Worm (Caenorhabditis elegans) whole organism, L3 larva: ENCODE data around the gene sipa-1.

Source experiments
- R02D3.7 ChIP-seq: fragments of 150-350 bp; optimal IDR thresholded peaks from 2 replicates; lab custom pipeline; 2014; ENCODE audit warnings: missing biosample characterization, missing genetic modification characterization
- ZK546.5 ChIP-seq: sonication (generic microtip); optimal IDR thresholded peaks from 2 replicates; lab custom pipeline; 2017; ENCODE audit warnings: missing biosample characterization, missing genetic modification characterization
- aly-2 ChIP-seq: fragments of 150-350 bp; optimal IDR thresholded peaks from 2 replicates; lab custom pipeline; 2014; ENCODE audit warnings: missing biosample characterization, missing genetic modification characterization
- ama-1 ChIP-seq: fragments of 150-350 bp; optimal IDR thresholded peaks from 2 replicates; lab custom pipeline; 2018
- ceh-16 ChIP-seq: sonication (generic microtip); optimal IDR thresholded peaks from 2 replicates; lab custom pipeline; 2017; ENCODE audit warnings: missing biosample characterization, missing genetic modification characterization
- ceh-28 ChIP-seq: fragments of 150-350 bp; optimal IDR thresholded peaks from 2 replicates; lab custom pipeline; 2014; ENCODE audit warnings: missing biosample characterization, missing genetic modification reagents, missing genetic modification characterization
- ceh-82 ChIP-seq: fragments of 150-350 bp; optimal IDR thresholded peaks from 2 replicates; lab custom pipeline; 2014; ENCODE audit warnings: missing biosample characterization, missing genetic modification characterization
- ceh-9 ChIP-seq: sonication (generic microtip); optimal IDR thresholded peaks from 2 replicates; lab custom pipeline; 2018; ENCODE audit warnings: missing biosample characterization, missing genetic modification characterization
- daf-12 ChIP-seq: fragments of 150-350 bp; optimal IDR thresholded peaks from 2 replicates; lab custom pipeline; 2014; ENCODE audit warnings: missing biosample characterization, missing genetic modification reagents, missing genetic modification characterization
- egl-27 ChIP-seq: sonication (generic microtip); optimal IDR thresholded peaks from 4 replicates; lab custom pipeline; 2017; ENCODE audit warnings: missing biosample characterization, missing genetic modification reagents, missing genetic modification characterization
- egl-5 ChIP-seq: fragments of 150-350 bp; optimal IDR thresholded peaks from 2 replicates; lab custom pipeline; 2017; ENCODE audit warnings: missing biosample characterization, missing genetic modification reagents, missing genetic modification characterization, inconsistent platforms
- elt-1 ChIP-seq: fragments of 150-350 bp; optimal IDR thresholded peaks from 2 replicates; lab custom pipeline; 2014; ENCODE audit warnings: missing biosample characterization, missing genetic modification characterization
- elt-2 ChIP-seq: sonication (generic microtip); optimal IDR thresholded peaks from 2 replicates; lab custom pipeline; 2016; ENCODE audit warnings: missing genetic modification reagents, mild to moderate bottlenecking, missing genetic modification characterization, missing compliant biosample characterization
- elt-3 ChIP-seq, 3 experiments: fragments of 150-350 bp in 1 of 3; sonication (generic microtip) in 2 of 3; optimal IDR thresholded peaks; 2 replicates in 2 of 3; 4 replicates in 1 of 3; lab custom pipeline; 2014 to 2017; ENCODE audit warnings: missing biosample characterization in 3 of 3, missing genetic modification characterization in 3 of 3
- eor-1 ChIP-seq, 2 experiments: fragments of 150-350 bp; optimal IDR thresholded peaks; 2 replicates each; lab custom pipeline; 2014 to 2018; ENCODE audit warnings: missing biosample characterization in 2 of 2, missing genetic modification characterization in 2 of 2
- fkh-2 ChIP-seq: fragments of 150-350 bp; optimal IDR thresholded peaks from 2 replicates; lab custom pipeline; 2014; ENCODE audit warnings: missing biosample characterization, missing genetic modification reagents, missing genetic modification characterization
- fos-1 ChIP-seq: fragments of 150-350 bp; optimal IDR thresholded peaks from 2 replicates; lab custom pipeline; 2014; ENCODE audit warnings: missing biosample characterization, missing genetic modification characterization
- hmg-11 ChIP-seq: sonication (generic microtip); optimal IDR thresholded peaks from 2 replicates; lab custom pipeline; 2016; ENCODE audit warnings: missing genetic modification characterization, missing compliant biosample characterization
- jun-1 ChIP-seq: fragments of 150-350 bp; optimal IDR thresholded peaks from 2 replicates; lab custom pipeline; 2014; ENCODE audit warnings: missing biosample characterization, missing genetic modification reagents, missing genetic modification characterization
- lin-15B ChIP-seq: fragments of 150-350 bp; optimal IDR thresholded peaks from 2 replicates; lab custom pipeline; 2014; ENCODE audit warnings: missing biosample characterization, missing genetic modification characterization
- lin-39 ChIP-seq: fragments of 150-350 bp; optimal IDR thresholded peaks from 2 replicates; lab custom pipeline; 2018; ENCODE audit warnings: missing biosample characterization, missing genetic modification reagents, missing genetic modification characterization
- lsy-12 ChIP-seq: sonication (generic microtip); optimal IDR thresholded peaks from 2 replicates; lab custom pipeline; 2016; ENCODE audit warnings: mild to moderate bottlenecking, missing genetic modification characterization, missing compliant biosample characterization
- mdl-1 ChIP-seq: fragments of 150-350 bp; optimal IDR thresholded peaks from 2 replicates; lab custom pipeline; 2014; ENCODE audit warnings: missing biosample characterization, missing genetic modification characterization
- mml-1 ChIP-seq: fragments of 150-350 bp; sonication (generic microtip); optimal IDR thresholded peaks from 3 replicates; lab custom pipeline; 2014; ENCODE audit warnings: missing biosample characterization, missing genetic modification characterization
- nfya-1 ChIP-seq: sonication (generic microtip); optimal IDR thresholded peaks from 2 replicates; lab custom pipeline; 2017; ENCODE audit warnings: missing genetic modification characterization, mild to moderate bottlenecking, missing compliant biosample characterization, antibody characterized with exemption, moderate library complexity; ENCODE audit not compliant: insufficient read depth
- nhr-11 ChIP-seq: fragments of 150-350 bp; optimal IDR thresholded peaks from 2 replicates; lab custom pipeline; 2014; ENCODE audit warnings: missing biosample characterization, missing genetic modification characterization
- nhr-12 ChIP-seq: fragments of 150-350 bp; optimal IDR thresholded peaks from 2 replicates; lab custom pipeline; 2014; ENCODE audit warnings: missing biosample characterization, missing genetic modification characterization
- nhr-23 ChIP-seq: fragments of 150-350 bp; optimal IDR thresholded peaks from 2 replicates; lab custom pipeline; 2014; ENCODE audit warnings: missing biosample characterization, missing genetic modification reagents, missing genetic modification characterization
- nhr-237 ChIP-seq: fragments of 150-350 bp; optimal IDR thresholded peaks from 2 replicates; lab custom pipeline; 2014; ENCODE audit warnings: missing biosample characterization, missing genetic modification characterization
- nhr-25 ChIP-seq: sonication (generic microtip); optimal IDR thresholded peaks from 2 replicates; lab custom pipeline; 2017; ENCODE audit warnings: missing biosample characterization, missing genetic modification characterization
- nhr-28 ChIP-seq: fragments of 150-350 bp; optimal IDR thresholded peaks from 2 replicates; lab custom pipeline; 2014; ENCODE audit warnings: missing biosample characterization, missing genetic modification characterization
- nhr-43 ChIP-seq: sonication (generic microtip); optimal IDR thresholded peaks from 2 replicates; lab custom pipeline; 2016; ENCODE audit warnings: mild to moderate bottlenecking, missing genetic modification characterization, missing compliant biosample characterization; ENCODE audit not compliant: poor library complexity, severe bottlenecking
- nhr-67 ChIP-seq: fragments of 150-350 bp; optimal IDR thresholded peaks from 2 replicates; lab custom pipeline; 2014; ENCODE audit warnings: missing biosample characterization, missing genetic modification characterization
- nhr-76 ChIP-seq: fragments of 150-350 bp; sonication (generic microtip); optimal IDR thresholded peaks from 5 replicates; lab custom pipeline; 2014; ENCODE audit warnings: missing biosample characterization, missing genetic modification characterization
- nhr-77 ChIP-seq: fragments of 150-350 bp; optimal IDR thresholded peaks from 2 replicates; lab custom pipeline; 2014; ENCODE audit warnings: missing biosample characterization, missing genetic modification characterization
- pha-4 ChIP-seq: fragments of 150-350 bp; optimal IDR thresholded peaks from 2 replicates; lab custom pipeline; 2014; ENCODE audit warnings: missing biosample characterization, missing genetic modification reagents, missing genetic modification characterization
- pqm-1 ChIP-seq: fragments of 150-350 bp; optimal IDR thresholded peaks from 2 replicates; lab custom pipeline; 2017; ENCODE audit warnings: missing biosample characterization, missing genetic modification characterization, inconsistent platforms
- sea-2 ChIP-seq: fragments of 150-350 bp; sonication (generic microtip); optimal IDR thresholded peaks from 4 replicates; lab custom pipeline; 2014; ENCODE audit warnings: missing biosample characterization, missing genetic modification reagents, missing genetic modification characterization
- snpc-4 ChIP-seq: fragments of 150-350 bp; optimal IDR thresholded peaks from 2 replicates; lab custom pipeline; 2014; ENCODE audit warnings: missing biosample characterization, missing genetic modification characterization
- unc-39 ChIP-seq: sonication (generic microtip); optimal IDR thresholded peaks from 4 replicates; lab custom pipeline; 2017; ENCODE audit warnings: missing biosample characterization, missing genetic modification characterization
- unc-62 ChIP-seq: fragments of 150-350 bp; sonication (generic microtip); optimal IDR thresholded peaks from 4 replicates; lab custom pipeline; 2014; ENCODE audit warnings: missing biosample characterization, missing genetic modification reagents, missing genetic modification characterization
- zag-1 ChIP-seq: fragments of 150-350 bp; optimal IDR thresholded peaks from 2 replicates; lab custom pipeline; 2014; ENCODE audit warnings: missing biosample characterization, missing genetic modification characterization
- ztf-11 ChIP-seq: fragments of 150-350 bp; optimal IDR thresholded peaks from 2 replicates; lab custom pipeline; 2014; ENCODE audit warnings: missing biosample characterization, missing genetic modification characterization
- ztf-4 ChIP-seq: fragments of 150-350 bp; optimal IDR thresholded peaks from 2 replicates; lab custom pipeline; 2014; ENCODE audit warnings: missing biosample characterization, missing genetic modification characterization

Gene sipa-1

ce11 chrV:11593888-11594287, 43.2 kb downstream of the sipa-1 start:
- TF ChIP-seq aly-2 (no peak), ZK546.5 (tag; lab: Kevin White, UChicago) (no peak), lsy-12 (no peak), jun-1 (tag; lab: Kevin White, UChicago) (no peak), nhr-77 (tag; lab: Kevin White, UChicago) (no peak), snpc-4 (tag; lab: Kevin White, UChicago) (no peak)

- TF ChIP-seq R02D3.7 (tag; lab: Kevin White, UChicago) (no peak), ztf-11 (no peak), mml-1 (tag; lab: Kevin White, UChicago) (no peak), jun-1 (tag; lab: Kevin White, UChicago) (no peak), nhr-12 (tag; lab: Kevin White, UChicago) (no peak), ceh-16 (no peak), nhr-67 (tag; lab: Kevin White, UChicago) (no peak), hmg-11 (tag; lab: Kevin White, UChicago) (no peak), fkh-2 (tag; lab: Kevin White, UChicago) (no peak), nhr-23 (tag; lab: Kevin White, UChicago) (no peak), mdl-1 (tag; lab: Kevin White, UChicago) (no peak), snpc-4 (tag; lab: Kevin White, UChicago) (no peak)
Measured at ce11 chrV:11593427-11593826, 43.7 kb downstream of the sipa-1 start, which contains the start of gene srx-80. Gene srx-80, plus strand, starts transcription at chrV:11593727.

ce11 chrV:11589433-11589832, 47.7 kb downstream of the sipa-1 start, which contains the start of gene srx-82:
Gene srx-82, plus strand, starts transcription at chrV:11589733.
- TF ChIP-seq nhr-43 (tag; lab: Kevin White, UChicago) = no peak
- TF ChIP-seq elt-3 (tag; optimal IDR thresholded peaks at IDR 0.05; lab: Kevin White, UChicago) = no peak
- no peak for TF ChIP-seq pqm-1 (tag; lab: Kevin White, UChicago)
- no peak for TF ChIP-seq nhr-76 (tag; lab: Kevin White, UChicago)
- no peak for TF ChIP-seq ceh-9 (tag; lab: Kevin White, UChicago)
- no peak for TF ChIP-seq daf-12 (tag; lab: Kevin White, UChicago)
- TF ChIP-seq egl-5 = no peak
- no peak for TF ChIP-seq ama-1 (lab: Kevin White, UChicago)
- TF ChIP-seq aly-2 = no peak
- TF ChIP-seq nhr-11 (tag; lab: Kevin White, UChicago) = no peak
- TF ChIP-seq, all 47 proteins: peak for 0

ce11 chrV:11585122-11585521, 52.0 kb downstream of the sipa-1 start:
- TF ChIP-seq nhr-43 (tag; lab: Kevin White, UChicago) (peak; percentile 74), ceh-9 (tag; lab: Kevin White, UChicago) (no peak), mdl-1 (tag; lab: Kevin White, UChicago) (no peak), nhr-237 (tag; lab: Kevin White, UChicago) (no peak), nhr-28 (tag; lab: Kevin White, UChicago) (no peak), jun-1 (tag; lab: Kevin White, UChicago) (no peak), pha-4 (no peak), egl-5 (no peak), pqm-1 (tag; lab: Kevin White, UChicago) (peak; percentile 34), ZK546.5 (tag; lab: Kevin White, UChicago) (no peak), ztf-4 (tag; lab: Kevin White, UChicago) (no peak), sea-2 (GFP tag; lab: Kevin White, UChicago) (no peak), ceh-16 (no peak), elt-3 (tag; optimal IDR thresholded peaks at IDR 0.05; lab: Kevin White, UChicago) (peak in 1 of 3 experiments; percentile 57), egl-27 (no peak), ceh-28 (tag; lab: Kevin White, UChicago) (no peak), ama-1 (lab: Kevin White, UChicago) (peak; percentile 60), lin-39 (tag; lab: Kevin White, UChicago) (no peak), R02D3.7 (tag; lab: Kevin White, UChicago) (no peak), lin-15B (tag; lab: Kevin White, UChicago) (no peak), daf-12 (tag; lab: Kevin White, UChicago) (no peak), eor-1 (tag; optimal IDR thresholded peaks at IDR 0.05; lab: Kevin White, UChicago) (no peak), unc-62 (GFP tag; lab: Kevin White, UChicago) (no peak), nhr-77 (tag; lab: Kevin White, UChicago) (peak; percentile 18), mml-1 (tag; lab: Kevin White, UChicago) (no peak), nfya-1 (tag; lab: Kevin White, UChicago) (peak; percentile 5), fkh-2 (tag; lab: Kevin White, UChicago) (no peak), unc-39 (tag; lab: Kevin White, UChicago) (no peak), snpc-4 (tag; lab: Kevin White, UChicago) (peak; percentile 95), ceh-82 (peak; percentile 40), zag-1 (tag; lab: Kevin White, UChicago) (no peak), fos-1 (tag; lab: Kevin White, UChicago) (no peak), nhr-76 (tag; lab: Kevin White, UChicago) (no peak), nhr-11 (tag; lab: Kevin White, UChicago) (no peak), elt-1 (tag; lab: Kevin White, UChicago) (no peak), lsy-12 (no peak), elt-2 (tag; lab: Kevin White, UChicago) (peak; percentile 16), aly-2 (no peak), nhr-25 (tag; lab: Kevin White, UChicago) (peak; percentile 41), nhr-67 (tag; lab: Kevin White, UChicago) (no peak)
